Fruit fly (Drosophila melanogaster) whole organism, embryonic: ENCODE data around the gene Slh.

Source experiments
- Atf6 ChIP-seq: fragments of 200-800 bp; sonication (Bioruptor generic); IDR thresholded peaks from 2 replicates; pipeline ENCODE4 v1.3.6; 2022; ENCODE audit warnings: missing biosample characterization, missing genetic modification characterization
- CG10431 ChIP-seq: fragments of 200-800 bp; sonication (Bioruptor generic); optimal IDR thresholded peaks from 3 replicates; lab custom pipeline; 2018; ENCODE audit warnings: missing biosample characterization, mild to moderate bottlenecking, missing genetic modification characterization
- CG10543 ChIP-seq: fragments of 200-800 bp; sonication (Bioruptor generic); optimal IDR thresholded peaks from 3 replicates; lab custom pipeline; 2017; ENCODE audit warnings: missing biosample characterization, mild to moderate bottlenecking, missing genetic modification characterization, moderate library complexity
- CG12071 ChIP-seq: fragments of 200-800 bp; sonication (Bioruptor generic); optimal IDR thresholded peaks from 3 replicates; lab custom pipeline; 2018; ENCODE audit warnings: missing biosample characterization, mild to moderate bottlenecking, missing genetic modification characterization
- CG12155 ChIP-seq: fragments of 200-800 bp; sonication (Bioruptor generic); optimal IDR thresholded peaks from 3 replicates; lab custom pipeline; 2016; ENCODE audit warnings: missing biosample characterization, missing genetic modification characterization
- CG12769 ChIP-seq: fragments of 200-800 bp; sonication (Bioruptor generic); optimal IDR thresholded peaks from 2 replicates; lab custom pipeline; 2019; ENCODE audit warnings: missing biosample characterization, mild to moderate bottlenecking, missing genetic modification characterization, moderate library complexity
- CG14710 ChIP-seq: fragments of 200-800 bp; sonication (Bioruptor generic); optimal IDR thresholded peaks from 3 replicates; lab custom pipeline; 2019; ENCODE audit warnings: missing biosample characterization, mild to moderate bottlenecking, missing genetic modification characterization, moderate library complexity
- CG16863 ChIP-seq: fragments of 200-800 bp; sonication (Bioruptor generic); optimal IDR thresholded peaks from 3 replicates; lab custom pipeline; 2016; ENCODE audit warnings: missing biosample characterization, missing genetic modification characterization
- CG17385 ChIP-seq: fragments of 200-800 bp; sonication (Bioruptor generic); optimal IDR thresholded peaks from 3 replicates; lab custom pipeline; 2018; ENCODE audit warnings: missing biosample characterization, mild to moderate bottlenecking, missing genetic modification characterization
- CG32772 ChIP-seq: fragments of 200-800 bp; sonication (Bioruptor generic); IDR thresholded peaks from 2 replicates; pipeline ENCODE4 v1.3.6; 2022; ENCODE audit warnings: missing biosample characterization, missing genetic modification characterization
- CG3726 ChIP-seq: fragments of 200-800 bp; sonication (Bioruptor generic); IDR thresholded peaks from 3 replicates; pipeline ENCODE4, ENCODE4 v1.3.6; 2022; ENCODE audit warnings: missing biosample characterization, missing genetic modification characterization
- CG4617 ChIP-seq: fragments of 200-800 bp; sonication (Bioruptor generic); optimal IDR thresholded peaks from 3 replicates; lab custom pipeline; 2016; ENCODE audit warnings: missing biosample characterization, missing genetic modification characterization, borderline replicate concordance
- CG6254 ChIP-seq: fragments of 200-800 bp; sonication (Bioruptor generic); optimal IDR thresholded peaks from 3 replicates; lab custom pipeline; 2017; ENCODE audit warnings: mild to moderate bottlenecking, missing biosample characterization, missing genetic modification reagents, missing genetic modification characterization
- CG6813 ChIP-seq: fragments of 200-800 bp; sonication (Bioruptor generic); optimal IDR thresholded peaks from 2 replicates; lab custom pipeline; 2017; ENCODE audit warnings: missing biosample characterization, missing genetic modification characterization, mild to moderate bottlenecking, moderate library complexity, missing genetic modification reagents
- CG8281 ChIP-seq: fragments of 200-800 bp; sonication (Bioruptor generic); optimal IDR thresholded peaks from 2 replicates; lab custom pipeline; 2018; ENCODE audit warnings: missing biosample characterization, mild to moderate bottlenecking, missing genetic modification characterization, moderate library complexity
- CG8359 ChIP-seq: fragments of 200-800 bp; sonication (Bioruptor generic); optimal IDR thresholded peaks from 2 replicates; lab custom pipeline; 2017; ENCODE audit warnings: missing biosample characterization, mild to moderate bottlenecking, missing genetic modification characterization, borderline replicate concordance
- Deaf1 ChIP-seq: fragments of 200-800 bp; optimal IDR thresholded peaks from 3 replicates; lab custom pipeline; 2019; ENCODE audit warnings: missing biosample characterization, mild to moderate bottlenecking, missing genetic modification characterization, moderate library complexity
- Hmr ChIP-seq: fragments of 200-800 bp; sonication (Bioruptor generic); optimal IDR thresholded peaks from 3 replicates; lab custom pipeline; 2017; ENCODE audit warnings: mild to moderate bottlenecking, missing biosample characterization, missing genetic modification reagents, missing genetic modification characterization
- Lhr ChIP-seq: fragments of 200-800 bp; sonication (Bioruptor generic); optimal IDR thresholded peaks from 3 replicates; lab custom pipeline; 2017; ENCODE audit warnings: mild to moderate bottlenecking, missing biosample characterization, missing genetic modification reagents, missing genetic modification characterization
- Mad ChIP-seq: fragments of 200-800 bp; sonication (Bioruptor generic); optimal IDR thresholded peaks from 2 replicates; lab custom pipeline; 2016; ENCODE audit warnings: missing biosample characterization, missing genetic modification characterization
- NC2α ChIP-seq: fragments of 200-800 bp; sonication (Bioruptor generic); optimal IDR thresholded peaks from 2 replicates; lab custom pipeline; 2016; ENCODE audit warnings: missing biosample characterization, missing genetic modification characterization
- NfI ChIP-seq: fragments of 200-800 bp; sonication (Bioruptor generic); optimal IDR thresholded peaks from 3 replicates; lab custom pipeline; 2018; ENCODE audit warnings: missing biosample characterization, mild to moderate bottlenecking, missing genetic modification characterization, moderate library complexity
- Scr ChIP-seq: fragments of 200-800 bp; sonication (Bioruptor generic); IDR thresholded peaks from 2 replicates; pipeline ENCODE4 v1.3.6; 2022; ENCODE audit warnings: missing biosample characterization, missing genetic modification characterization; ENCODE audit not compliant: partially characterized antibody
- Sox100B ChIP-seq: fragments of 200-800 bp; sonication (Bioruptor generic); optimal IDR thresholded peaks from 3 replicates; lab custom pipeline; 2018; ENCODE audit warnings: missing biosample characterization, mild to moderate bottlenecking, missing genetic modification characterization
- Usf ChIP-seq: fragments of 200-800 bp; sonication (Bioruptor generic); optimal IDR thresholded peaks from 2 replicates; lab custom pipeline; 2017; ENCODE audit warnings: missing genotype, missing biosample characterization, missing genetic modification characterization
- Xbp1 ChIP-seq: fragments of 200-800 bp; sonication (Bioruptor generic); optimal IDR thresholded peaks from 3 replicates; lab custom pipeline; 2016; ENCODE audit warnings: missing biosample characterization, mild to moderate bottlenecking, missing genetic modification characterization
- YL-1 ChIP-seq: fragments of 200-800 bp; sonication (Bioruptor generic); optimal IDR thresholded peaks from 3 replicates; lab custom pipeline; 2017; ENCODE audit warnings: missing biosample characterization, mild to moderate bottlenecking, missing genetic modification characterization
- amos ChIP-seq: fragments of 200-800 bp; sonication (Bioruptor generic); IDR thresholded peaks from 2 replicates; pipeline ENCODE4 v1.3.6; 2022; ENCODE audit warnings: missing biosample characterization, missing genetic modification characterization; ENCODE audit not compliant: partially characterized antibody
- corto ChIP-seq: fragments of 200-800 bp; sonication (Bioruptor generic); optimal IDR thresholded peaks from 2 replicates; lab custom pipeline; 2016; ENCODE audit warnings: missing biosample characterization, mild to moderate bottlenecking, missing genetic modification characterization, moderate library complexity
- ems ChIP-seq: fragments of 200-800 bp; sonication (Bioruptor generic); optimal IDR thresholded peaks from 3 replicates; lab custom pipeline; 2016; ENCODE audit warnings: missing biosample characterization, missing genetic modification characterization
- gcm2 ChIP-seq: fragments of 200-800 bp; sonication (Bioruptor generic); optimal IDR thresholded peaks from 2 replicates; lab custom pipeline; 2016; ENCODE audit warnings: missing biosample characterization, missing genetic modification characterization
- hb ChIP-seq: fragments of 200-800 bp; sonication (Bioruptor generic); IDR thresholded peaks from 3 replicates; pipeline ENCODE4 v1.3.6; 2022; ENCODE audit warnings: missing biosample characterization, missing genetic modification characterization; ENCODE audit not compliant: partially characterized antibody
- ken ChIP-seq: fragments of 200-800 bp; sonication (Bioruptor generic); IDR thresholded peaks from 3 replicates; pipeline ENCODE4 v1.3.6; 2022; ENCODE audit warnings: missing biosample characterization, missing genetic modification characterization
- lab ChIP-seq: fragments of 200-800 bp; sonication (Bioruptor generic); optimal IDR thresholded peaks from 3 replicates; lab custom pipeline; 2017; ENCODE audit warnings: missing biosample characterization, missing genetic modification characterization, mild to moderate bottlenecking, moderate library complexity, missing genetic modification reagents
- lmd ChIP-seq: fragments of 200-800 bp; sonication (Bioruptor generic); IDR thresholded peaks from 2 replicates; pipeline ENCODE4 v1.3.6; 2022; ENCODE audit warnings: missing biosample characterization, missing genetic modification characterization
- maf-S ChIP-seq: fragments of 200-800 bp; sonication (Bioruptor generic); optimal IDR thresholded peaks from 2 replicates; lab custom pipeline; 2016; ENCODE audit warnings: missing biosample characterization, missing genetic modification characterization
- odd ChIP-seq: fragments of 200-800 bp; sonication (Bioruptor generic); optimal IDR thresholded peaks from 2 replicates; lab custom pipeline; 2017; ENCODE audit warnings: missing biosample characterization, mild to moderate bottlenecking, missing genetic modification characterization
- pho ChIP-seq: fragments of 200-800 bp; sonication (Bioruptor generic); optimal IDR thresholded peaks from 2 replicates; lab custom pipeline; 2016; ENCODE audit warnings: missing biosample characterization, missing genetic modification characterization
- pnt ChIP-seq: fragments of 200-800 bp; sonication (Bioruptor generic); optimal IDR thresholded peaks from 3 replicates; lab custom pipeline; 2016; ENCODE audit warnings: missing biosample characterization, missing genetic modification characterization
- sc ChIP-seq, 3 experiments: fragments of >200 bp in 2 of 3; fragments of 200-800 bp in 1 of 3; sonication (Bioruptor generic) in 1 of 3; optimal IDR thresholded peaks; 2 replicates in 2 of 3; 3 replicates in 1 of 3; lab custom pipeline; 2017; ENCODE audit warnings: mild to moderate bottlenecking in 1 of 3, missing biosample characterization in 1 of 3, missing genetic modification characterization in 1 of 3, missing genetic modification reagents in 1 of 3
- scrt ChIP-seq: fragments of 200-800 bp; sonication (Bioruptor generic); optimal IDR thresholded peaks from 2 replicates; lab custom pipeline; 2018; ENCODE audit warnings: missing biosample characterization, mild to moderate bottlenecking, missing genetic modification characterization, moderate library complexity
- sob ChIP-seq: fragments of 200-800 bp; sonication (Bioruptor generic); IDR thresholded peaks from 2 replicates; pipeline ENCODE4 v1.3.6; 2022; ENCODE audit warnings: missing biosample characterization, missing genetic modification characterization
- tap ChIP-seq: fragments of 200-800 bp; optimal IDR thresholded peaks from 3 replicates; lab custom pipeline; 2019; ENCODE audit warnings: missing biosample characterization, mild to moderate bottlenecking, missing genetic modification characterization, moderate library complexity
- trem ChIP-seq: fragments of 200-800 bp; optimal IDR thresholded peaks from 3 replicates; lab custom pipeline; 2019; ENCODE audit warnings: missing biosample characterization, mild to moderate bottlenecking, missing genetic modification characterization, moderate library complexity
- wdn ChIP-seq: fragments of 200-800 bp; sonication (Bioruptor generic); IDR thresholded peaks from 2 replicates; pipeline ENCODE4 v1.3.6; 2022; ENCODE audit warnings: missing biosample characterization, missing genetic modification characterization
- wek ChIP-seq: fragments of 200-800 bp; sonication (Bioruptor generic); optimal IDR thresholded peaks from 3 replicates; lab custom pipeline; 2018; ENCODE audit warnings: missing biosample characterization, mild to moderate bottlenecking, missing genetic modification characterization, moderate library complexity

Gene Slh

DNA sequence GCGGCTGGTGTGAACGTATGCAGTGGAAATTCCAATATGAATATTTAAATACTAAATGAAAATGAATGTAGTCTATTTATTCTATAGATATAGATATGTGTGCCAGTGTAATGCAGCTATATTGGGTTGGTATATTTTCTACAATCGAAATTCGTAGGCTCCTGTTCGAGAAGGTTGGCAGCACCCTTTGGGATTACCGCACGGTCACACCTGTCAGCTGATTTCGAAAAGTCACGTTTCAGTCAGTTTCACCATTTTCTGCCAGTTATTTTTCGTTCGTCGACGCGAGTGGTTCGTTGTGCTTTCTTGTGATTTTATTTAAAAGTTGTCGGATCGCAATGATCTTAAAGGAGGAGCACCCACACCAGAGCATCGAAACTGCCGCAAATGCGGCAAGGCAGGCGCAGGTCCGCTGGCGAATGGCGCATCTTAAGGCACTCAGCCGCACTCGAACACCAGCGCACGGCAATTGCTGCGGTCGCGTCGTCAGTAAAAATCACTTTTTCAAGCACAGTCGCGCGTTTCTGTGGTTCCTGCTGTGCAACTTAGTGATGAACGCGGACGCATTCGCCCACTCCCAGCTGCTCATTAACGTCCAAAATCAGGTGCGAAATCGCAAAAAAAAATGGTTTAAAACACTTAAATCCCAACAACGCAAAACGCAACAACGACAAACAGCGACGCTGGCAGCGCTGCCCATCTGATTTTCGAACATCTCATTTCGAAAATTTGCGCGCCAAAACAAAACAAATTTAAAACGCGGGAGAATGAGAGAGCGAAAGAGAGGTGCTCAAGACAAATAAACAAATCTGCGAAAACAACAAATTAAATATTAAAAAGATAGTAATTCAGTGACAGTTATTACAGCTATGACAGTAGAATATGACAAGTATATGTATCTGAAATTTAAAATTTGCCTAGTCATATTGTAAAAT is 488 bp upstream of the Slh start, which contains the start of gene oaf (continued):
- TF ChIP-seq CG8281 (tag; lab: Kevin White, UChicago) (no peak), lmd (peak; percentile 32; the same call in 1 of the 2 replicates), CG14710 (tag; lab: Kevin White, UChicago) (peak; percentile 79), corto (no peak), CG12155 (peak; percentile 62), CG16863 (GFP tag; lab: Kevin White, UChicago) (no peak), Hmr (GFP tag; lab: Kevin White, UChicago) (peak; percentile 69), CG8359 (GFP tag; lab: Kevin White, UChicago) (no peak), NfI (peak; percentile 53), CG32772 (0 out of 2 replicates have a peak, but pooled peaks have one; percentile 18), lab (GFP tag; lab: Kevin White, UChicago) (no peak), amos (peak; percentile 52; the same call in 1 of the 2 replicates), hb (GFP tag; lab: Robert Waterston, UW) (no peak), ems (peak; percentile 59), CG6254 (GFP tag; lab: Kevin White, UChicago) (no peak), CG10543 (GFP tag; lab: Kevin White, UChicago) (peak; percentile 34), CG10431 (peak; percentile 43), Usf (GFP tag; lab: Kevin White, UChicago) (peak; percentile 60), sc (optimal IDR thresholded peaks at IDR 0.05; lab: Kevin White, UChicago) (no peak), sc (GFP tag; optimal IDR thresholded peaks at IDR 0.05; lab: Kevin White, UChicago) (no peak), Mad (GFP tag; lab: Kevin White, UChicago) (peak; percentile 60), sob (GFP tag; lab: Robert Waterston, UW) (peak; percentile 57), NC2α (no peak), Atf6 (GFP tag; lab: Robert Waterston, UW) (peak; percentile 51; the same call in 1 of the 2 replicates), odd (GFP tag; lab: Kevin White, UChicago) (no peak), pho (GFP tag; lab: Kevin White, UChicago) (peak; percentile 73), Lhr (GFP tag; lab: Kevin White, UChicago) (peak; percentile 85), maf-S (peak; percentile 22), wek (GFP tag; lab: Kevin White, UChicago) (no peak), CG12769 (tag; lab: Kevin White, UChicago) (peak; percentile 70), pnt (GFP tag; lab: Kevin White, UChicago) (no peak), Xbp1 (GFP tag; lab: Kevin White, UChicago) (peak; percentile 87), CG3726 (GFP tag; lab: Robert Waterston, UW) (0 out of 3 replicates have a peak, but pooled peaks have one; percentile 28), Scr (GFP tag; lab: Robert Waterston, UW) (peak; percentile 43), ken (GFP tag; lab: Robert Waterston, UW) (peak; percentile 49; the same call in 1 of the 3 replicates), scrt (no peak), Sox100B (no peak), CG12071 (GFP tag; lab: Kevin White, UChicago) (no peak), gcm2 (peak; percentile 42), CG17385 (GFP tag; lab: Kevin White, UChicago) (peak; percentile 47), YL-1 (GFP tag; lab: Kevin White, UChicago) (peak; percentile 78), CG4617 (GFP tag; lab: Kevin White, UChicago) (peak; percentile 27), trem (peak; percentile 100), wdn (0 out of 2 replicates have a peak, but pooled peaks have one; percentile 6), Deaf1 (tag; lab: Kevin White, UChicago) (peak; percentile 25), tap (tag; lab: Kevin White, UChicago) (no peak), CG6813 (GFP tag; lab: Kevin White, UChicago) (no peak)
